Fruit fly (Drosophila melanogaster): Measurements from ENCODE around the gene Blos3.

The Blos3 gene

DNA sequence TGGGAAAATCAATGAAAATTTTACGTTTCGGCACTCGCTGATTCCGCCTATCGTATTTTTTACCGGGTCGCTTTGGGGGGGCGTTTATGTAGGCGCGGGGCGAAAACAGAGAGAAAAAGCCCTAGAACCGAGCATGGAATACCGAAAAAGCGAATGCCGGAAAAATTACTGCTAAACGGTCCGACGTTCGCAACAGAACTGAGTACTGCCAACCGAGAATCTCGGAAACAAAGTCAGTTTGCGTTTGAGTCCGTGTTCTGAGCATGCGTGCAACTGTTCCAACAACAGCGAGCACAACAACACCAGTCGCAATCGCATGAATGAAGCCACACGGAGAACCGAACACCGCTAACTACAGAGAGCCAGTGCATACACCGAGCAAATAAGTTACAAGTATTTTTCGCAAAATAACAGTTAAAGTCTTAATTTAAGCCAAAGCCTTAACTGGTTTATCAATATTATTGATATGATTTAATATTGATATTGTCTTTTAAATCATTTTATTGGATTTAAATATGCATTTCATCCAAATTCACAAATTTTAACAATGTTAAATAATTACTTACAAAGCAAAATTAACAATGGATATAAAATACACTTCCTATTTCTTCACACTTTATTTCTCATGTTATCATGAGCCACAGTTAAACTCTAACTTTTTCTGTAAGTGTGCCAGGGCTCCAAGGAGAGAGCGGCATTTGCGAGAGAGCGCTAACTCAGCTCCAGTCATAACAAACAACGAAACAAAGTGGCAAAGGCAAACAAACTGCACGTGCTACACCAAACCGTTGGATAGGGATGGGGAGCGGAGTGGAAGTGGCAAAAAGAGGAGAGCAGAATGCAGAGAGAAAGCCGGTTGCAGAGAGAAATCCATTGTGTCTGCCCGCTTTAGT lies 20.5 kb downstream of the Blos3 start, which contains the start of gene CG3961 (continued):
- TF ChIP-seq Bteb2 (GFP tag; optimal IDR thresholded peaks at IDR 0.05) (peak; percentile 91), Tbp (GFP tag; optimal IDR thresholded peaks at IDR 0.05) (no peak), CG17385 (GFP tag; optimal IDR thresholded peaks at IDR 0.05) (peak; percentile 96), dm (GFP tag; optimal IDR thresholded peaks at IDR 0.05) (peak; percentile 85), lab (GFP tag; optimal IDR thresholded peaks at IDR 0.05) (peak; percentile 97), zen (tag; optimal IDR thresholded peaks at IDR 0.05) (peak; percentile 94), wor (GFP tag; IDR thresholded peaks at IDR 0.05) (peak; percentile 95), CG12219 (GFP tag; optimal IDR thresholded peaks at IDR 0.05) (peak; percentile 95), CG16779 (GFP tag; IDR thresholded peaks at IDR 0.05) (peak; percentile 61; the same call in 1 of the 2 replicates), CG18262 (tag; optimal IDR thresholded peaks at IDR 0.05) (peak; percentile 100), fd3F (GFP tag; optimal IDR thresholded peaks at IDR 0.05) (peak; percentile 93), bigmax (GFP tag; optimal IDR thresholded peaks at IDR 0.05) (no peak), onecut (GFP tag; IDR thresholded peaks at IDR 0.05) (peak; percentile 83), jigr1 (GFP tag; IDR thresholded peaks at IDR 0.05) (peak; percentile 94), zfh2 (GFP tag; optimal IDR thresholded peaks at IDR 0.05) (peak; percentile 52), tio (GFP tag; optimal IDR thresholded peaks at IDR 0.05) (peak; percentile 99), gsb-n (tag; optimal IDR thresholded peaks at IDR 0.05) (peak; percentile 98), row (GFP tag; IDR thresholded peaks at IDR 0.05) (peak; percentile 94), ems (GFP tag; optimal IDR thresholded peaks at IDR 0.05) (peak; percentile 86), tup (GFP tag; optimal IDR thresholded peaks at IDR 0.05) (peak; percentile 78), CG11723 (GFP tag; optimal IDR thresholded peaks at IDR 0.05) (peak; percentile 97), Atf-2 (GFP tag; optimal IDR thresholded peaks at IDR 0.05) (peak; percentile 88), da (GFP tag; optimal IDR thresholded peaks at IDR 0.05) (peak; percentile 53), CG8359 (GFP tag; optimal IDR thresholded peaks at IDR 0.05; ENCODE audit: borderline replicate concordance) (peak; percentile 93), wdn (GFP tag; IDR thresholded peaks at IDR 0.05) (peak; percentile 80), slp2 (GFP tag; optimal IDR thresholded peaks at IDR 0.05) (peak; percentile 84), CG15601 (tag; optimal IDR thresholded peaks at IDR 0.05) (peak; percentile 98), CG18476 (GFP tag; optimal IDR thresholded peaks at IDR 0.05) (peak; percentile 94), CG31365 (tag; optimal IDR thresholded peaks at IDR 0.05) (peak; percentile 46), Fer2 (tag; optimal IDR thresholded peaks at IDR 0.05) (peak; percentile 85), jing (GFP tag; optimal IDR thresholded peaks at IDR 0.05) (peak; percentile 92), abd-A (tag; optimal IDR thresholded peaks at IDR 0.05) (peak; percentile 13), CG14860 (GFP tag; IDR thresholded peaks at IDR 0.05; ENCODE audit: partially characterized antibody) (no peak), CG2889 (GFP tag; IDR thresholded peaks at IDR 0.05) (peak; percentile 72; the same call in 2 of the 3 replicates), CG17568 (GFP tag; optimal IDR thresholded peaks at IDR 0.05) (peak; percentile 92), CG4854 (GFP tag; optimal IDR thresholded peaks at IDR 0.05) (peak; percentile 84), Hr3 (GFP tag; optimal IDR thresholded peaks at IDR 0.05) (peak; percentile 98), Dfd (GFP tag; optimal IDR thresholded peaks at IDR 0.05) (peak in 1 of 2 experiments; percentile 85), ci (GFP tag; IDR thresholded peaks at IDR 0.05) (peak; percentile 88), fru (optimal IDR thresholded peaks at IDR 0.05) (no peak), CG7372 (GFP tag; IDR thresholded peaks at IDR 0.05) (peak; percentile 89), pros (GFP tag; optimal IDR thresholded peaks at IDR 0.05) (peak; percentile 56), CG5180 (GFP tag; optimal IDR thresholded peaks at IDR 0.05) (peak; percentile 93), CG18619 (GFP tag; optimal IDR thresholded peaks at IDR 0.05) (peak; percentile 98), caup (GFP tag; optimal IDR thresholded peaks at IDR 0.05; ENCODE audit: severe bottlenecking) (peak; percentile 94), CG2712 (tag; optimal IDR thresholded peaks at IDR 0.05) (peak; percentile 99), az2 (GFP tag; optimal IDR thresholded peaks at IDR 0.05) (peak; percentile 98), CG4424 (GFP tag; optimal IDR thresholded peaks at IDR 0.05) (peak; percentile 98)
